Fruit fly (Drosophila melanogaster) S2 (cell line): ENCODE results near the gene CG14362.

Experiments
- CG8478 ChIP-seq: fragments of >200 bp; optimal IDR thresholded peaks from 2 replicates; lab custom pipeline; 2018
- CTCF ChIP-seq, 2 experiments: fragments of >200 bp; optimal IDR thresholded peaks; 2 replicates each; lab custom pipeline; 2018

DNA sequence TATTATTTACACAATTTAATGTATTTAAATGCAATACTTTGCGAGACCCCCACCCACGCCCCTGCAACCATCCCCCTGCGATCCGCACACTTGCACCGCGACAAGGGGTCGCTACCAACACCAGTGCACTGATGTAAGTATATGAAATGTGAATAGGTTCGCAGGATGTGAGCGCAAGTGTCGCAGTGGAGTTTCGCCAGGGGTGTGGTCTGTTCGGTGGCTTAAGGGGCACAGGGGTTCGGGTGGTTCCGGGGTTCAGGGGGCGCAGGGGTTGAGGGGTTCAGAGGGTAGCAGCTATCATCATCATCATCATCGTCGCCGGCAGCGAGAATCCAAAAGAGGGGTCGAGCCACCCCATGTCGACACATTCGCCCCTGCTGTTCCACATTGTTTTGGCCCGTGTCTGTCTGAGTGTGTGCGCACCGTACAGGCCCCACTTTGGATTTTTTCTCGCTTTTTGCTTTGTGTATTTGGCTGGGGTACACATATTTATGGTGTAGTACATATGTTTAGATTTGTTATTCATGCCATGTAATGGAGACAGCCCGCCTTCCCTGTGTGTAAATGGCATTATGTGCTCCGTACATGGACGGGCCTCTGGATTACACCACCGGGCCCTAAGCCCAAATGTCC lies 50.2 kb downstream of the CG14362 start:
- TF ChIP-seq CTCF (optimal IDR thresholded peaks at IDR 0.05; lab: Kevin White, UChicago) (no peak), CG8478 (lab: Kevin White, UChicago) (no peak)
